Fruit fly (Drosophila melanogaster): ENCODE measurements around the gene Mat89Ba.

DNA sequence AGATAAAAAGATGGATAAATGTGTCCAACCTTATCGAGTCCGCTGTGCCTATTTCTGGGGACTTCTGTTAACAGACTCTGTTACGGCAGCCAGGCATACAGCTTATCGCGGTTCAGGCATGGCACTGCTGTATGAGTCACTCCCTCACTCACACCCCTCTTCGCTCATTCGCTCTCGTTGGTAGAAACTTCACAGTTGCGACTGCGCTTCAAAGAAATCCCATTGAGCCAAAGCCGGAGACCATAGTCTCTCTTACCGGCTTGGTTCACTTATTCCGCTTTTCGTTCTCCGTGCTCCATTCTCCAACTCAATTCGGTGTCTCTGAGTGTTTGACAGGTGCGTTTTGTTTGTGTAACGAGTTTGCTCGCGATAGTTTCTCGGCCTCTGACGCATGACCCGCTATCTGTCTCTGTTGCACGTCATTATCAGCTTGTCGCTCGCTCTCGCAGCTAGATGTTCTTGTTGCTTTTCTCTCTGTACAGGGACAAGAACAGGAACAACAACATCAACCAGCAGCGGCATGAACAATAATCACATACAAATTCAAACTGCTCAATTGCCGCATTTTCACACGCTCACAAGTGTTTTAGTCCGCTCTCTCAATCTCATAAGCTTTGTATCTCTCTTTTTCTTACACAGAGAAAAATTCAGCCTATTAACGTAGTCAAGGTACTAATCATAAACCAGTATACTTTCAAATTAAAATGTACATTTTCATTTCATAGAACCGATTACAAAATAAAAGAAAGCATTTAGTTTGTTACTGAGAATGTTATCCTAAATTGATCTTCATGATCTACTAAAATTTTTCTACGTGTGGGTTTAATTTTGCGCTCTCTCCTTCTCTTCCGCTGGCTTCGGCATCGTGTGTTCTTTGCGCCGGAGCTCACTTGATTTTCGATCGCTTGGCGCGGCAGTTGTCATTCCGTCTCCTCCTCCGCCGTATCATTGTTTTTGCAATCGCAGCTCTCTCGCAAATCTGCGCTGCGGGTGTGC is 8.1 kb upstream of the Mat89Ba start:
- TF ChIP-seq chn (GFP tag; optimal IDR thresholded peaks at IDR 0.05): peak; percentile 99
- peak; percentile 83 for TF ChIP-seq CG7928 (GFP tag; optimal IDR thresholded peaks at IDR 0.05)
- peak; percentile 99 for TF ChIP-seq nerfin-1 (tag; optimal IDR thresholded peaks at IDR 0.05)
- peak; percentile 100 for TF ChIP-seq CoRest (tag; optimal IDR thresholded peaks at IDR 0.05)
- peak; percentile 98 for TF ChIP-seq nom (GFP tag; optimal IDR thresholded peaks at IDR 0.05)
- peak; percentile 98 for TF ChIP-seq chinmo (GFP tag; IDR thresholded peaks at IDR 0.05; ENCODE audit: partially characterized antibody)
- TF ChIP-seq lov (optimal IDR thresholded peaks at IDR 0.05): no peak
- TF ChIP-seq lov (GFP tag; IDR thresholded peaks at IDR 0.05): peak; percentile 99
